Fruit fly (Drosophila melanogaster): Measurements from ENCODE around the gene RpS6.

Gene RpS6

DNA sequence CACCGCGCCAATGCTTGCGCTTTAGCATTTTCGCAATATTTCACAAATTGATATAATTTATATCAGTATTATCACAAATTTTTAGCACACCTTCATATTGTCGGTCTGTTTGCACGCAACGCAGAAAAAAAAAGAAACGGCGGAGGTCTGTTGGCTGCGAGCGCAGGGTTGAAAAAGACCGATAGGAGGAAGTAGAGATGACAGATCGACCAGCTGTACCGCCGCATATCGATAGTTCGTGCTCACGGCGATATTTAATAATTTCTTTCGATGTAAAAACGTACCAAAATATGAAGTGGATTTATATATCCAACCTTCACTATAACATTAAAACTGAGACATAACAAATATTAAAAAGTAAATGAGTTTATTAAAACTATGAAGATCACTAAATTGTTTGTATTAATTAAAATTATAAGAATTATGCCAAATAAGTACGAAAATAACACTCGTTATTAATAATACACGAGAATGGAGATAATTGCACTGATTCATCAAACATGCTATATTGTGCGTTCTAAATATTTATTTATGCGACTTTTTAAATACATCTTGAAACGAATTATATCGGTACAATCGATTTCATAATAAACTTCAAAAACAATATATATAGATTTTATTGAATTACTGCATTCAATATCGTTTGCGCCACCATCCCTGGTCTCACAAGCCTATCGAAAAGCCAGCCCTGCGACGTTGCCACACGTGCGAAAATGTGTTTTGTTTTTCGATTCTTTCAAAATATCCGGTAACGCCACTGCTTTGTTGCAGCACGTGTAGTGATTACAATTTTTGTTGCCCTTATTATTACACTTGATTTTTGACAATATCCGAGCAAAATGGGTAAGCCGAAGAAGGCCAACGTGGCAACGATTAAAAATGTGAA lies at the start of gene RpS6, which contains the start of gene bys:
RpS6 (minus strand) TSS at position 179 of the 886 bp plus-strand sequence.
bys (plus strand) TSS at position 728 of the 886 bp plus-strand sequence.
- TF ChIP-seq caup (GFP tag; optimal IDR thresholded peaks at IDR 0.05; ENCODE audit: severe bottlenecking): peak; percentile 69
- peak in 1 of 2 experiments; percentile 65 for TF ChIP-seq crp (GFP tag; optimal IDR thresholded peaks at IDR 0.05)
- peak; percentile 61 for TF ChIP-seq CG1603 (tag; optimal IDR thresholded peaks at IDR 0.05)
- TF ChIP-seq jing (GFP tag; optimal IDR thresholded peaks at IDR 0.05): no peak
- TF ChIP-seq CG15601 (tag; optimal IDR thresholded peaks at IDR 0.05): peak; percentile 10
- no peak for TF ChIP-seq CG6654 (GFP tag; optimal IDR thresholded peaks at IDR 0.05)
- no peak for TF ChIP-seq sd (tag; optimal IDR thresholded peaks at IDR 0.05)
- TF ChIP-seq fru (optimal IDR thresholded peaks at IDR 0.05): no peak
- no peak for TF ChIP-seq lov (optimal IDR thresholded peaks at IDR 0.05)
- 0 out of 3 replicates have a peak, but pooled peaks have one; percentile 66 for TF ChIP-seq lov (GFP tag; IDR thresholded peaks at IDR 0.05)
- TF ChIP-seq CG15269 (tag; optimal IDR thresholded peaks at IDR 0.05): peak; percentile 24
- TF ChIP-seq GATAe (GFP tag; conservative IDR thresholded peaks at IDR 0.05): no peak
- no peak for TF ChIP-seq CG11093 (GFP tag; IDR thresholded peaks at IDR 0.05)
- peak; percentile 51 for TF ChIP-seq CG34422 (GFP tag; IDR thresholded peaks at IDR 0.05)
- peak; percentile 3 for TF ChIP-seq CG8924 (tag; optimal IDR thresholded peaks at IDR 0.05)
- peak; percentile 5; the same call in 1 of the 2 replicates for TF ChIP-seq CG6689 (GFP tag; IDR thresholded peaks at IDR 0.05)
- TF ChIP-seq CG3281 (GFP tag; optimal IDR thresholded peaks at IDR 0.05): peak; percentile 67
- TF ChIP-seq rib (GFP tag; IDR thresholded peaks at IDR 0.05): peak; percentile 60; the same call in 1 of the 2 replicates
- TF ChIP-seq CG10979 (tag; optimal IDR thresholded peaks at IDR 0.05): peak; percentile 2
- peak; percentile 61 for TF ChIP-seq scrt (GFP tag; optimal IDR thresholded peaks at IDR 0.05)
- no peak for TF ChIP-seq Tbp (GFP tag; optimal IDR thresholded peaks at IDR 0.05)
- TF ChIP-seq otp (GFP tag; IDR thresholded peaks at IDR 0.05): peak; percentile 72; the same call in 2 of the 3 replicates
- TF ChIP-seq dmrt11E (tag; optimal IDR thresholded peaks at IDR 0.05): no peak
- no peak; the same call in 1 of the 2 replicates for TF ChIP-seq Taf1 (GFP tag; IDR thresholded peaks at IDR 0.05)
- TF ChIP-seq ro (GFP tag; IDR thresholded peaks at IDR 0.05): no peak; the same call in 1 of the 2 replicates
- peak; percentile 76 for TF ChIP-seq CG13287 (GFP tag; IDR thresholded peaks at IDR 0.05; ENCODE audit: partially characterized antibody)
- peak; percentile 36 for TF ChIP-seq PHDP (tag; optimal IDR thresholded peaks at IDR 0.05)
- TF ChIP-seq fu2 (GFP tag; optimal IDR thresholded peaks at IDR 0.05): peak; percentile 12
- TF ChIP-seq zf30C (GFP tag; optimal IDR thresholded peaks at IDR 0.05): peak; percentile 10
- TF ChIP-seq CG2116 (GFP tag; optimal IDR thresholded peaks at IDR 0.05): peak; percentile 91
- TF ChIP-seq gcm (GFP tag; optimal IDR thresholded peaks at IDR 0.05): no peak
- peak; percentile 87 for TF ChIP-seq CG16813 (GFP tag; IDR thresholded peaks at IDR 0.05; ENCODE audit: partially characterized antibody)
- TF ChIP-seq pho (GFP tag; optimal IDR thresholded peaks at IDR 0.05): no peak
- peak; percentile 19 for TF ChIP-seq Dp (GFP tag; optimal IDR thresholded peaks at IDR 0.05)
- no peak for TF ChIP-seq ham (GFP tag; IDR thresholded peaks at IDR 0.05)
- no peak for TF ChIP-seq tll (GFP tag; optimal IDR thresholded peaks at IDR 0.05)
- peak; percentile 73 for TF ChIP-seq unc-4 (GFP tag; IDR thresholded peaks at IDR 0.05; ENCODE audit: partially characterized antibody)
- TF ChIP-seq az2 (GFP tag; optimal IDR thresholded peaks at IDR 0.05): peak; percentile 29
- peak; percentile 34 for TF ChIP-seq phol (tag; optimal IDR thresholded peaks at IDR 0.05)
- TF ChIP-seq da (GFP tag; optimal IDR thresholded peaks at IDR 0.05): no peak
- TF ChIP-seq eyg (GFP tag; optimal IDR thresholded peaks at IDR 0.05): peak; percentile 6
- peak; percentile 78 for TF ChIP-seq Sry-δ (GFP tag; optimal IDR thresholded peaks at IDR 0.05)
- peak; percentile 33 for TF ChIP-seq wek (GFP tag; optimal IDR thresholded peaks at IDR 0.05)
- TF ChIP-seq knrl (GFP tag; IDR thresholded peaks at IDR 0.05; ENCODE audit: partially characterized antibody): peak; percentile 83
- TF ChIP-seq CG8944 (GFP tag; optimal IDR thresholded peaks at IDR 0.05): peak; percentile 32
- peak; percentile 75 for TF ChIP-seq onecut (GFP tag; IDR thresholded peaks at IDR 0.05)
- peak; percentile 37 for TF ChIP-seq chn (GFP tag; optimal IDR thresholded peaks at IDR 0.05)
- peak; percentile 12; the same call in 1 of the 2 replicates for TF ChIP-seq wdn (GFP tag; IDR thresholded peaks at IDR 0.05)

Measured in whole organism, embryonic.